Fruit fly (Drosophila melanogaster) whole organism, embryonic: ENCODE results near the gene Cpr73D.

Experiments
- CG10543 ChIP-seq: fragments of 200-800 bp; sonication (Bioruptor generic); optimal IDR thresholded peaks from 3 replicates; lab custom pipeline; 2017; ENCODE audit warnings: missing biosample characterization, mild to moderate bottlenecking, missing genetic modification characterization, moderate library complexity
- CG12104 ChIP-seq: fragments of 200-800 bp; sonication (Bioruptor generic); optimal IDR thresholded peaks from 3 replicates; lab custom pipeline; 2016; ENCODE audit warnings: missing biosample characterization, missing genetic modification characterization
- CG6683 ChIP-seq: fragments of 200-800 bp; sonication (Bioruptor generic); optimal IDR thresholded peaks from 2 replicates; lab custom pipeline; 2017; ENCODE audit warnings: missing biosample characterization, mild to moderate bottlenecking, missing genetic modification characterization, missing genetic modification reagents
- HLH54F ChIP-seq: fragments of 200-800 bp; sonication (Bioruptor generic); optimal IDR thresholded peaks from 3 replicates; lab custom pipeline; 2016; ENCODE audit warnings: missing biosample characterization, missing genetic modification characterization
- MESR4 ChIP-seq: fragments of 200-800 bp; sonication (Bioruptor generic); optimal IDR thresholded peaks from 2 replicates; lab custom pipeline; 2018; ENCODE audit warnings: missing biosample characterization, mild to moderate bottlenecking, missing genetic modification characterization, moderate library complexity
- bbx ChIP-seq: fragments of 200-800 bp; sonication (Bioruptor generic); IDR thresholded peaks from 2 replicates; pipeline ENCODE4 v1.3.6; 2022; ENCODE audit warnings: missing biosample characterization, missing genetic modification characterization; ENCODE audit not compliant: partially characterized antibody
- bowl ChIP-seq: fragments of 200-800 bp; sonication (Bioruptor generic); IDR thresholded peaks from 2 replicates; pipeline ENCODE4 v1.3.6; 2022; ENCODE audit warnings: missing biosample characterization, missing genetic modification characterization
- caup ChIP-seq: fragments of 200-800 bp; sonication (Bioruptor generic); optimal IDR thresholded peaks from 3 replicates; lab custom pipeline; 2017; ENCODE audit warnings: missing biosample characterization, mild to moderate bottlenecking, missing genetic modification characterization, moderate library complexity; ENCODE audit not compliant: severe bottlenecking
- da ChIP-seq: fragments of 200-800 bp; sonication (Bioruptor generic); optimal IDR thresholded peaks from 2 replicates; lab custom pipeline; 2016; ENCODE audit warnings: missing biosample characterization, missing genetic modification characterization
- esg ChIP-seq: fragments of 200-800 bp; sonication (Bioruptor generic); conservative IDR thresholded peaks from 2 replicates; pipeline ENCODE4 v1.3.6; 2022; ENCODE audit warnings: missing biosample characterization, missing genetic modification characterization
- fd102C ChIP-seq: fragments of 200-800 bp; sonication (Bioruptor generic); optimal IDR thresholded peaks from 2 replicates; lab custom pipeline; 2018; ENCODE audit warnings: missing biosample characterization, mild to moderate bottlenecking, missing genetic modification characterization, moderate library complexity
- peb ChIP-seq: fragments of 200-800 bp; sonication (Bioruptor generic); IDR thresholded peaks from 2 replicates; pipeline ENCODE4 v1.3.6; 2022; ENCODE audit warnings: missing biosample characterization, missing genetic modification characterization
- sug ChIP-seq: fragments of 200-800 bp; optimal IDR thresholded peaks from 2 replicates; lab custom pipeline; 2019; ENCODE audit warnings: missing biosample characterization, mild to moderate bottlenecking, missing genetic modification characterization, moderate library complexity

dm6 chr3L:16889545-16889944, 67.9 kb downstream of the Cpr73D start:
- TF ChIP-seq caup, result no peak
- no peak; the same call in 1 of the 2 replicates for TF ChIP-seq bbx (GFP tag; lab: Robert Waterston, UW)
- no peak for TF ChIP-seq CG6683
- no peak for TF ChIP-seq bowl
- TF ChIP-seq MESR4, result no peak
- no peak for TF ChIP-seq HLH54F (GFP tag; lab: Kevin White, UChicago)
- no peak for TF ChIP-seq esg
- TF ChIP-seq da (GFP tag; lab: Kevin White, UChicago), result no peak
- TF ChIP-seq peb (GFP tag; lab: Robert Waterston, UW), result no peak
- no peak for TF ChIP-seq CG10543 (GFP tag; lab: Kevin White, UChicago)
- TF ChIP-seq CG12104, result no peak
- TF ChIP-seq sug (tag; lab: Kevin White, UChicago), result no peak
- TF ChIP-seq fd102C, result no peak
